Worm (Caenorhabditis elegans): Measurements from ENCODE around the gene osm-5.

- no peak for TF ChIP-seq ztf-23 (GFP tag; IDR thresholded peaks at IDR 0.05)
- TF ChIP-seq klf-2 (GFP tag; conservative IDR thresholded peaks at IDR 0.05) = no peak
- no peak for TF ChIP-seq T22C8.4 (GFP tag; IDR thresholded peaks at IDR 0.05)
- TF ChIP-seq med-1 (GFP tag; optimal IDR thresholded peaks at IDR 0.05; ENCODE audit: insufficient read depth) = no peak
These were observed 56.0 kb downstream of the osm-5 start for ce11 chrX:3040021-3040420.
